Worm (Caenorhabditis elegans): Measurements from ENCODE around the gene Y51A2B.9.

- TF ChIP-seq ceh-82 (tag; optimal IDR thresholded peaks at IDR 0.05) (no peak), unc-98 (GFP tag; IDR thresholded peaks at IDR 0.05) (no peak), ama-1 (optimal IDR thresholded peaks at IDR 0.05) (no peak), sptf-1 (tag; optimal IDR thresholded peaks at IDR 0.05) (no peak), rnt-1 (tag; optimal IDR thresholded peaks at IDR 0.05) (no peak), elt-2 (tag; optimal IDR thresholded peaks at IDR 0.05) (no peak), unc-62 (GFP tag; optimal IDR thresholded peaks at IDR 0.05) (no peak), nhr-77 (tag; optimal IDR thresholded peaks at IDR 0.05) (no peak), lin-35 (GFP tag; optimal IDR thresholded peaks at IDR 0.05) (no peak), ztf-11 (tag; optimal IDR thresholded peaks at IDR 0.05) (no peak), lin-39 (tag; optimal IDR thresholded peaks at IDR 0.05) (no peak), nhr-11 (tag; optimal IDR thresholded peaks at IDR 0.05) (no peak), sup-37 (GFP tag; optimal IDR thresholded peaks at IDR 0.05) (no peak), ztf-4 (tag; optimal IDR thresholded peaks at IDR 0.05) (no peak)
These were observed 1.3 kb downstream of the Y51A2B.9 start, which contains the start of gene Y51A2B.6 for ce11 chrV:18394203-18394602.
